Worm (Caenorhabditis elegans) whole organism, L2 larva: ENCODE data around the gene ncx-8.

Source experiments
- R02D3.7 ChIP-seq: fragments of 150-350 bp; optimal IDR thresholded peaks from 2 replicates; lab custom pipeline; 2014; ENCODE audit warnings: missing biosample characterization, missing genetic modification characterization
- alr-1 ChIP-seq: fragments of 150-350 bp; optimal IDR thresholded peaks from 2 replicates; lab custom pipeline; 2014; ENCODE audit warnings: missing biosample characterization, missing genetic modification characterization
- lin-11 ChIP-seq: fragments of 150-350 bp; sonication (generic microtip); optimal IDR thresholded peaks from 2 replicates; lab custom pipeline; 2014; ENCODE audit warnings: missing biosample characterization, missing genetic modification characterization, inconsistent platforms, mixed read lengths
- lin-13 ChIP-seq: fragments of 150-350 bp; optimal IDR thresholded peaks from 2 replicates; lab custom pipeline; 2014; ENCODE audit warnings: missing biosample characterization, missing genetic modification reagents, missing genetic modification characterization
- mab-5 ChIP-seq: fragments of 150-350 bp; optimal IDR thresholded peaks from 2 replicates; lab custom pipeline; 2014; ENCODE audit warnings: missing biosample characterization, missing genetic modification characterization
- nhr-11 ChIP-seq: fragments of 150-350 bp; optimal IDR thresholded peaks from 2 replicates; lab custom pipeline; 2014; ENCODE audit warnings: missing biosample characterization, missing genetic modification characterization
- snpc-4 ChIP-seq: fragments of 150-350 bp; optimal IDR thresholded peaks from 2 replicates; lab custom pipeline; 2014; ENCODE audit warnings: missing biosample characterization, missing genetic modification characterization
- unc-39 ChIP-seq: fragments of 150-350 bp; optimal IDR thresholded peaks from 2 replicates; lab custom pipeline; 2014; ENCODE audit warnings: missing biosample characterization, missing genetic modification characterization
- unc-62 ChIP-seq: fragments of 150-350 bp; optimal IDR thresholded peaks from 2 replicates; lab custom pipeline; 2014; ENCODE audit warnings: missing biosample characterization, missing genetic modification reagents, missing genetic modification characterization

- TF ChIP-seq unc-39 (tag; lab: Kevin White, UChicago) (no peak), unc-62 (GFP tag; lab: Kevin White, UChicago) (no peak), R02D3.7 (tag; lab: Kevin White, UChicago) (no peak), nhr-11 (tag; lab: Kevin White, UChicago) (no peak), lin-11 (tag; lab: Kevin White, UChicago) (no peak), lin-13 (no peak), alr-1 (tag; lab: Kevin White, UChicago) (no peak), mab-5 (tag; lab: Kevin White, UChicago) (no peak), snpc-4 (tag; lab: Kevin White, UChicago) (no peak)
Observed at ce11 chrV:5031764-5032163, 44.8 kb upstream of the ncx-8 start.
